Worm (Caenorhabditis elegans) whole organism, late embryonic: ENCODE data around the gene F26F2.11.

Source experiments
- ahr-1 ChIP-seq: sonication (generic microtip); optimal IDR thresholded peaks from 2 replicates; lab custom pipeline; 2016; ENCODE audit warnings: missing genetic modification characterization, missing compliant biosample characterization
- ceh-19 ChIP-seq: fragments of 200-800 bp; sonication (Bioruptor generic); optimal IDR thresholded peaks from 2 replicates; lab custom pipeline; 2018; ENCODE audit warnings: mild to moderate bottlenecking, missing genetic modification characterization, missing compliant biosample characterization
- dmd-4 ChIP-seq: sonication (generic microtip); optimal IDR thresholded peaks from 2 replicates; lab custom pipeline; 2016; ENCODE audit warnings: borderline replicate concordance, missing genetic modification characterization, missing compliant biosample characterization
- eyg-1 ChIP-seq: sonication (generic microtip); optimal IDR thresholded peaks from 2 replicates; lab custom pipeline; 2016; ENCODE audit warnings: missing genotype, missing genetic modification characterization, missing compliant biosample characterization
- hlh-30 ChIP-seq: sonication (generic microtip); optimal IDR thresholded peaks from 2 replicates; lab custom pipeline; 2017; ENCODE audit warnings: antibody characterized with exemption, missing genetic modification characterization, missing compliant biosample characterization; ENCODE audit not compliant: insufficient read depth
- lin-11 ChIP-seq: fragments of 200-800 bp; sonication (Bioruptor generic); optimal IDR thresholded peaks from 2 replicates; lab custom pipeline; 2018; ENCODE audit warnings: mild to moderate bottlenecking, missing genetic modification characterization, missing compliant biosample characterization
- pat-9 ChIP-seq: fragments of 200-800 bp; sonication (Bioruptor generic); optimal IDR thresholded peaks from 2 replicates; lab custom pipeline; 2018; ENCODE audit warnings: mild to moderate bottlenecking, missing genetic modification characterization, moderate library complexity, missing compliant biosample characterization
- pha-4 ChIP-seq: fragments of 150-350 bp; optimal IDR thresholded peaks from 2 replicates; lab custom pipeline; 2018; ENCODE audit warnings: missing biosample characterization, missing genetic modification reagents, missing genetic modification characterization
- pqm-1 ChIP-seq: sonication (generic microtip); optimal IDR thresholded peaks from 2 replicates; lab custom pipeline; 2016; ENCODE audit warnings: missing genetic modification characterization, missing compliant biosample characterization
- ztf-16 ChIP-seq: sonication (generic microtip); optimal IDR thresholded peaks from 2 replicates; lab custom pipeline; 2017; ENCODE audit warnings: missing genetic modification characterization, missing compliant biosample characterization

DNA sequence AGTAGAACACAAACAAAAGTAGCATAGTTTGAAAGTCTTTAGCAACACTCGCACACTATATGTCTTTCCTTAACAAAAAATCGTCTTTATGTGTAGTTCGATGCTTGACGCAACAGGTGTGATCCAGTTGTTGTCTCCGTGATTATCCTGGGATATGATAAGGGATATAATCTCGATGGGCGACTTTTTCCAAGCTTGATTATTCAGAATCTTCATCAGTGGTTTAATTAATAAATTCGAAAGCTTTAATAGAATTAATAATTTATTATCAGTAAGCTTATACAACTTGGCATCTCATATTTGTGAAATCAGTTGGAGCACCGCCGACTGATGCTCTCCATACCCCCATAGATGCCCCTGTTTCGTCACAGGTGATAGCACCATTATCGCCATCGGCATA, 23.1 kb upstream of the F26F2.11 start, which contains the start of gene F46B3.7:
- TF ChIP-seq ztf-16 (tag; lab: Kevin White, UChicago) (no peak), ahr-1 (tag; lab: Kevin White, UChicago) (no peak), pha-4 (tag; lab: Kevin White, UChicago) (no peak), lin-11 (tag; lab: Kevin White, UChicago) (no peak), dmd-4 (tag; lab: Kevin White, UChicago) (no peak), ceh-19 (GFP tag; lab: Kevin White, UChicago) (no peak), hlh-30 (tag; lab: Kevin White, UChicago) (no peak), eyg-1 (no peak), pat-9 (no peak), pqm-1 (tag; lab: Kevin White, UChicago) (no peak)
